Worm (Caenorhabditis elegans) whole organism, L2 larva: Measurements from ENCODE around the gene popl-5.

Source experiments
- aly-2 ChIP-seq: fragments of 150-350 bp; optimal IDR thresholded peaks from 2 replicates; lab custom pipeline; 2014; ENCODE audit warnings: missing biosample characterization, missing genetic modification characterization
- ama-1 ChIP-seq: fragments of 150-350 bp; optimal IDR thresholded peaks from 2 replicates; lab custom pipeline; 2018; ENCODE audit warnings: inconsistent platforms
- blmp-1 ChIP-seq: sonication (generic microtip); optimal IDR thresholded peaks from 2 replicates; lab custom pipeline; 2017; ENCODE audit warnings: missing genetic modification characterization, mild to moderate bottlenecking, missing compliant biosample characterization, antibody characterized with exemption, moderate library complexity; ENCODE audit not compliant: insufficient read depth
- egl-27 ChIP-seq: sonication (generic microtip); optimal IDR thresholded peaks from 3 replicates; lab custom pipeline; 2017; ENCODE audit warnings: missing biosample characterization, missing genetic modification reagents, missing genetic modification characterization
- lin-13 ChIP-seq: fragments of 150-350 bp; optimal IDR thresholded peaks from 2 replicates; lab custom pipeline; 2014; ENCODE audit warnings: missing biosample characterization, missing genetic modification reagents, missing genetic modification characterization
- lin-39 ChIP-seq: fragments of 150-350 bp; optimal IDR thresholded peaks from 2 replicates; lab custom pipeline; 2014; ENCODE audit warnings: missing biosample characterization, missing genetic modification reagents, missing genetic modification characterization
- nhr-23 ChIP-seq: fragments of 150-350 bp; optimal IDR thresholded peaks from 2 replicates; lab custom pipeline; 2014; ENCODE audit warnings: missing biosample characterization, missing genetic modification reagents, missing genetic modification characterization
- nhr-6 ChIP-seq: fragments of 150-350 bp; optimal IDR thresholded peaks from 2 replicates; lab custom pipeline; 2014; ENCODE audit warnings: missing biosample characterization, missing genetic modification characterization
- snpc-4 ChIP-seq: fragments of 150-350 bp; optimal IDR thresholded peaks from 2 replicates; lab custom pipeline; 2014; ENCODE audit warnings: missing biosample characterization, missing genetic modification characterization
- unc-39 ChIP-seq: fragments of 150-350 bp; optimal IDR thresholded peaks from 2 replicates; lab custom pipeline; 2014; ENCODE audit warnings: missing biosample characterization, missing genetic modification characterization
- zag-1 ChIP-seq: fragments of 150-350 bp; optimal IDR thresholded peaks from 2 replicates; lab custom pipeline; 2014; ENCODE audit warnings: missing biosample characterization, missing genetic modification characterization
- ztf-4 ChIP-seq: fragments of 150-350 bp; optimal IDR thresholded peaks from 2 replicates; lab custom pipeline; 2014; ENCODE audit warnings: missing biosample characterization, missing genetic modification characterization

- no peak for TF ChIP-seq egl-27 (tag; lab: Kevin White, UChicago)
- TF ChIP-seq aly-2 (tag; lab: Kevin White, UChicago), result no peak
- TF ChIP-seq nhr-6 (tag; lab: Kevin White, UChicago), result no peak
- no peak for TF ChIP-seq ztf-4
- TF ChIP-seq lin-39 (tag; lab: Kevin White, UChicago), result no peak
- TF ChIP-seq nhr-23 (tag; lab: Kevin White, UChicago), result no peak
- TF ChIP-seq ama-1, result no peak
- no peak for TF ChIP-seq lin-13 (GFP tag; lab: Kevin White, UChicago)
- no peak for TF ChIP-seq blmp-1
- TF ChIP-seq unc-39 (tag; lab: Kevin White, UChicago), result no peak
- TF ChIP-seq zag-1, result no peak
- TF ChIP-seq snpc-4 (tag; lab: Kevin White, UChicago), result no peak
These were observed 27.3 kb downstream of the popl-5 start for ce11 chrIII:11459802-11460201.
